Worm (Caenorhabditis elegans) whole organism, midembryonic: ENCODE data around the gene str-52.
"Not testable (repeated sequence)": the region's sequence is repeated elsewhere in the genome, so short reads cannot be mapped to it uniquely, and the experiment has no call there.

Experiments
- T22C8.4 ChIP-seq: fragments of 200-800 bp; sonication (Bioruptor generic); IDR thresholded peaks from 2 replicates; pipeline ENCODE4 v1.3.6; 2022; ENCODE audit warnings: missing genetic modification characterization, missing compliant biosample characterization
- cog-1 ChIP-seq: sonication (generic microtip); optimal IDR thresholded peaks from 2 replicates; lab custom pipeline; 2016; ENCODE audit warnings: missing genetic modification characterization, missing compliant biosample characterization
- flt-1 ChIP-seq: fragments of 200-800 bp; sonication (Bioruptor generic); IDR thresholded peaks from 2 replicates; pipeline ENCODE4 v1.3.6; 2022; ENCODE audit warnings: missing genetic modification characterization, missing compliant biosample characterization
- klf-2 ChIP-seq: fragments of 200-800 bp; sonication (Bioruptor generic); conservative IDR thresholded peaks from 2 replicates; pipeline ENCODE4 v1.3.6; 2022; ENCODE audit warnings: missing genetic modification reagents, missing genetic modification characterization, missing compliant biosample characterization
- med-1 ChIP-seq: sonication (generic microtip); optimal IDR thresholded peaks from 2 replicates; lab custom pipeline; 2017; ENCODE audit warnings: missing genetic modification characterization, mild to moderate bottlenecking, missing compliant biosample characterization, antibody characterized with exemption, missing genetic modification reagents; ENCODE audit not compliant: insufficient read depth
- ref-1 ChIP-seq: fragments of 200-800 bp; sonication (Bioruptor generic); conservative IDR thresholded peaks from 2 replicates; pipeline ENCODE4 v1.3.6; 2022; ENCODE audit warnings: missing genetic modification reagents, missing genetic modification characterization, missing compliant biosample characterization
- tab-1 ChIP-seq: fragments of 200-800 bp; sonication (Bioruptor generic); IDR thresholded peaks from 2 replicates; pipeline ENCODE4 v1.3.6; 2022; ENCODE audit warnings: missing genetic modification characterization, missing compliant biosample characterization
- ztf-23 ChIP-seq: fragments of 200-800 bp; sonication (Bioruptor generic); IDR thresholded peaks from 2 replicates; pipeline ENCODE4 v1.3.6; 2022; ENCODE audit warnings: missing genetic modification reagents, missing genetic modification characterization, missing compliant biosample characterization
- ztf-29 ChIP-seq: fragments of 200-800 bp; sonication (Bioruptor generic); IDR thresholded peaks from 2 replicates; pipeline ENCODE4 v1.3.6; 2022; ENCODE audit warnings: missing genetic modification reagents, missing genetic modification characterization, missing compliant biosample characterization

str-52 gene

DNA sequence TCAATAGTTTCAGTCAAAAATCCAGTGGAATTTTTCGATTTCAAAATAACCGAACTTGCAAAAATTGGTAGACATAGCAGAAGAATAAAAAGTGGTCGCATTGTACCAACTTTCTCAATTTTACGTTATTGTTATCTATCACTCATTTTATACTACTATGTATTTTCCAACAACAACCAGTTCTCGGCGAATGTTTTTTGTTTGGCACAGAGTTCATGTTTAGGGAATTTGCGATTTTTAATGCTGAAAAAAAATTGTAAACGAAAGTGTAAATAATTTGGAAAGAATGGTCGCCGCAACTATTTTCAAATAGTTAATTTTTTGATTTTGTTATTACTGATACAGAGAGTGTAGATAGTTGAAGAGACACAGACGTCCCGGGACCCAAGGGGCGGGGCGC lies 3.5 kb upstream of the str-52 start, which contains the start of gene C45H4.21:
Gene C45H4.21, minus strand, starts transcription at position 101 of the 400 bp plus-strand sequence.
- TF ChIP-seq klf-2 (GFP tag; lab: Robert Waterston, UW) (no peak), ztf-23 (GFP tag; lab: Robert Waterston, UW) (no peak), tab-1 (GFP tag; lab: Robert Waterston, UW) (no peak), ztf-29 (GFP tag; lab: Robert Waterston, UW) (no peak), med-1 (GFP tag; lab: Kevin White, UChicago) (no peak), flt-1 (GFP tag; lab: Robert Waterston, UW) (no peak), T22C8.4 (GFP tag; lab: Robert Waterston, UW) (no peak), cog-1 (tag; lab: Kevin White, UChicago) (no peak), ref-1 (GFP tag; lab: Robert Waterston, UW) (no peak)

DNA sequence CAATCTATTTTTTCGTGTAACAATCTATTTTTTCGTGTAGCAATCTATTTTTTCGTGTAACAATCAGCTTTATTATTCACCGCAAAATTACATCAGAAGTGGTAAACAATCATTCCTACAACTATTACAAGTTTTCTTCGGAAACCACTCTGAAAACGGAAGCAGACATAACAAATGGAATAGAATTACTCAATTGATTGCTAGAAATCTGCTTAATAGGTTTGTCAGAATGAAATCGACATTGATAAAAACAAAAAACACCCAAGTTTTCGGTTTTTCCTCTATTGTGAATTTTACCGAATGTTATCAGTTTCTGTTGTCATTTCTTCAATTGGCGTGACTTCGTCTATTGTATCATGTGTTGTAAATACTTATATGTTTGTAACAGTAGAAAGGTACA lies 851 bp upstream of the str-52 start, which contains the start of gene srbc-20:
Gene srbc-20, plus strand, starts transcription at position 301 of the 400 bp plus-strand sequence.
- TF ChIP-seq T22C8.4 (GFP tag; lab: Robert Waterston, UW) (no peak), ref-1 (GFP tag; lab: Robert Waterston, UW) (no peak), cog-1 (tag; lab: Kevin White, UChicago) (no peak), ztf-29 (GFP tag; lab: Robert Waterston, UW) (no peak), flt-1 (GFP tag; lab: Robert Waterston, UW) (no peak), med-1 (GFP tag; lab: Kevin White, UChicago) (no peak), klf-2 (GFP tag; lab: Robert Waterston, UW) (no peak), tab-1 (GFP tag; lab: Robert Waterston, UW) (no peak), ztf-23 (GFP tag; lab: Robert Waterston, UW) (no peak)

DNA sequence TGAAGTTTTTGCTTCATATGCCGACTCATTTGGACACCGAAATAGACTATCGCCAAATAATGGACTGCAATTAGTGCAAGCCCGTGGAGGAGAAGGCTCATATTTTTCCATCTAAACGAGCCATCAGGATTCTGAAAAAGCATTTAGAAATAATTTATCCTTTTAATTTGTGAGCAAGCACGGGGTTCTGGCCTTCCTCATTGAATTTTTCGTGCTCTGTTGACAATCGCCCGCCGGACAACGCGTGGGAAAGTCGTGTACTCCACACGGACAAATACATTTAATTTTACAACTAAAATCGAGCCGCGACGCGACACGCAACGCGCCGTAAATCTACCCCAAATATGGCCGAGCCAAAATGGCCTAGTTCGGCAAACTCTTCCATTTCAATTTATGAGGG lies 1.5 kb downstream of the str-52 start, which contains the start of gene F22F7.12:
Gene F22F7.12, minus strand, starts transcription at position 101 of the 400 bp plus-strand sequence.
- not testable (repeated sequence) for TF ChIP-seq cog-1 (tag; lab: Kevin White, UChicago); ztf-29 (GFP tag; lab: Robert Waterston, UW); klf-2 (GFP tag; lab: Robert Waterston, UW)

DNA sequence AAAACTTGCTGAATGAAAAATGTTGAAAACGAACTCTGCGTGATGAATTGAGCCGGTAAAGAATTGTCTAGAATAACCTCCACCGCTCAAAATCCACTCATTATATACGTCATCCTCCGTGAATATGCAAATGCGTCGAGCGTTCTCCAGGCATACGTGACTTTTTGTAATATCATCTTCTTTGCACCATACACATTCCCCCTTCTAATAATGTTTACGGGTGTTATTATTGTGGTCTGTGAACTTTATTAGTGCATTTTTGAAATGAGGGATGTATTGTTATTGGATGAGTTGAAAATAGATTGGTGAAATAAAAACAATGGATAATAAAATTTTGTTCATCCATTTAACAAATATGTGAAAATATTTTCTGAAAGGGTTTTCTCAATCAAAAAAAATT lies 6.0 kb downstream of the str-52 start, which contains the start of gene F22F7.7:
Gene F22F7.7, minus strand, starts transcription at position 125 of the 400 bp plus-strand sequence.
- no peak for TF ChIP-seq flt-1 (GFP tag; lab: Robert Waterston, UW)
- no peak for TF ChIP-seq med-1 (GFP tag; lab: Kevin White, UChicago)

DNA sequence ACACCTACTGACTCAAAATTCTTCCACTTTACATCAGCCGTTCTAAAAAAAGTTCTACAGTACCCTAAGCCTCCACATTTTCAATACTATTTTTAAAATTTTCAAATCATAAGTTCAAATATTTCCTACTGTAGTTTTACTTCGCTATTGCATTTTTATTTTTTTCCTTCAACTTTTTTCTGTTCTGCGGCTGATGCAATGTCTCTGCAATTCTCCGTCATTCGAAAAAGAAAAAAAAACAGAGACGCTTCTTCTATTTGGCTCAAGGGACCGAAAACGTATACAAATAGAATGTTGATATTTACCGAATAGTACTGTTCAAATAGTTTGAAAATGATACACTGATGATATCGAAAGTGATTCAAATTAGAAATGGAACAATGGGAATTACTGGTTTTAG lies 7.7 kb downstream of the str-52 start:
- TF ChIP-seq T22C8.4 (GFP tag; lab: Robert Waterston, UW) (no peak), klf-2 (GFP tag; lab: Robert Waterston, UW) (no peak), med-1 (GFP tag; lab: Kevin White, UChicago) (no peak), ztf-23 (GFP tag; lab: Robert Waterston, UW) (no peak), flt-1 (GFP tag; lab: Robert Waterston, UW) (no peak), ztf-29 (GFP tag; lab: Robert Waterston, UW) (no peak), ref-1 (GFP tag; lab: Robert Waterston, UW) (no peak), tab-1 (GFP tag; lab: Robert Waterston, UW) (no peak), cog-1 (tag; lab: Kevin White, UChicago) (no peak)

DNA sequence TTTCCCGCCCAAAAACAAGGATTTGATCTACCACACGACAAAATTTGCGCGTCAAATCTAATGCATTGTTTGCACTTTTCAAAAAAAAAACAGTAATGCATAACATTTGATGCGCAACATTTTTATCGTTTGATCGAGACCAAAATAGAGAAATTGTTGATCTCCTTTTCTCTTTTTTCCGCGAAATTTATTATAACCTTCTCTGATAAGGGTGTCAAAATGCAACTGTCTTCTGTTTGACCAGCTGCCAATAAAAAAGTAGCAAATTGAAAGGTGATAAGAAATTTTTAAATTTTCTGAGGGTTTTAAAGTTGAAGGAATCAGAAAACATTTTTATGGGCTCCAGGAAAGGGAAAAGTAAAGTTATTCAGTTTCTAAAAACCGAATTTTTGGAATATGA lies 8.9 kb downstream of the str-52 start:
- no peak for TF ChIP-seq tab-1 (GFP tag; lab: Robert Waterston, UW)
- TF ChIP-seq cog-1 (tag; lab: Kevin White, UChicago): no peak
- no peak for TF ChIP-seq ztf-23 (GFP tag; lab: Robert Waterston, UW)
- TF ChIP-seq klf-2 (GFP tag; lab: Robert Waterston, UW): no peak
- no peak for TF ChIP-seq T22C8.4 (GFP tag; lab: Robert Waterston, UW)
- TF ChIP-seq ztf-29 (GFP tag; lab: Robert Waterston, UW): no peak
- TF ChIP-seq ref-1 (GFP tag; lab: Robert Waterston, UW): no peak
- no peak for TF ChIP-seq flt-1 (GFP tag; lab: Robert Waterston, UW)
- no peak for TF ChIP-seq med-1 (GFP tag; lab: Kevin White, UChicago)

DNA sequence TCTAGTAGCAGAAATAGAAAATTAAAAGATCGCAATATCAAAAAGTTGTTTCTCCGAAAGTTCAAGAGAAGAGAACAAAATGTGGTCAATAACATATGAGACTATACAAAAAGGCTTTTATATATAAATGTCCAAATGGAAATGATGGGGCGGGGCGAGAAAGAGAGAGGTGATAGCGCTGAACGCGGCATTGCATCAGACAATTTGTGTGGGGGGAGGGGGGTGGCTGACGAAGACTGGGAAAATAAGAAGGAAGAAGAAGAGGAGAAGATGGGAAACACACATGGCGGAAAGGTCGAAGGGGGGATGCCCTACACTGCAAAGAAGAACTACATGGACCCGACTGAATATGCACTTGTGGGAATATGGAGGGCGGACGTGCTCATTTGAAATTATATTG lies 10.6 kb downstream of the str-52 start:
- TF ChIP-seq ref-1 (GFP tag; lab: Robert Waterston, UW) (no peak), cog-1 (tag; lab: Kevin White, UChicago) (no peak), T22C8.4 (GFP tag; lab: Robert Waterston, UW) (no peak), tab-1 (GFP tag; lab: Robert Waterston, UW) (no peak), ztf-29 (GFP tag; lab: Robert Waterston, UW) (no peak), med-1 (GFP tag; lab: Kevin White, UChicago) (no peak), ztf-23 (GFP tag; lab: Robert Waterston, UW) (no peak), klf-2 (GFP tag; lab: Robert Waterston, UW) (no peak), flt-1 (GFP tag; lab: Robert Waterston, UW) (no peak)

DNA sequence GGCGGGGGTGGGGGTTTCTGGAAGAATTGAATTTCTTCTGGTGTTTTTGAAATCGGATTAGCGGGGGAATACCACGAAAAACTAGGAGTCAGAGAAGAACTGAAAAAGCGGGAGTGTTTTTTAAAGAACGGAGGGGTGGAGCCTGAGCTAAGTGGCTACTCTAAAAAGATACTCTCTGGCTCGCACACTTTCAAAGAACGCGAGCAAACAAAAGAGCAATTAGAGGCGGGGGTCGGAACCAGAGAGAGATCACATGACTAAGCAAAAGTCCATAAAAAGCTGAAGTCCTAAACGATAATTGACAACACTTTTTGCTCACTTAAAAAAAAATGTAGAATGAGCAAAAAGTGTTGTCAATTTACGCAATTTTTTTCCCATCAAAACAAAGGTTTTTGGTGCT lies 11.6 kb downstream of the str-52 start:
- TF ChIP-seq ztf-29 (GFP tag; lab: Robert Waterston, UW) (no peak), tab-1 (GFP tag; lab: Robert Waterston, UW) (no peak), med-1 (GFP tag; lab: Kevin White, UChicago) (no peak), T22C8.4 (GFP tag; lab: Robert Waterston, UW) (no peak), flt-1 (GFP tag; lab: Robert Waterston, UW) (no peak)

DNA sequence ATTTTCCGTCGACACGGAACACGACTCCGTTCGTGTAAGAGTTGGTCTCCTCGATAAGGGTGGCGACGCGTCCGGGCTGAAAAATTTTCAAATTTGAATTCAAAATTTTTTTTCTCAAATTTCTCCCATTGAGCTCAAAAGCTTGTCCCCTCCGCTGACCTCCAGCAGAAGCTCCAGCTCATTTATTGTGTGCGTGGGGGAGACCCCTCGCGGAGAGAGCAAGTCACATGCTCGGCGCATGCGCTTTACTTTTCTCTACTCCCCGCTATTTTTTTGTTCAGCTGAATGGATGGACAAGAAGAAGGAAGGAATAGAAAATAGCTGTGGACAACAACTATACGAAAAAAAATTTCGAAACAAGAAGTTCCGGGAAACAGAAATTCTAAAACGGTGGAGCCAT lies 12.4 kb downstream of the str-52 start:
- TF ChIP-seq ztf-29 (GFP tag; lab: Robert Waterston, UW): no peak
- no peak for TF ChIP-seq ztf-23 (GFP tag; lab: Robert Waterston, UW)
- TF ChIP-seq T22C8.4 (GFP tag; lab: Robert Waterston, UW): no peak
- no peak for TF ChIP-seq tab-1 (GFP tag; lab: Robert Waterston, UW)
- no peak for TF ChIP-seq flt-1 (GFP tag; lab: Robert Waterston, UW)
- no peak for TF ChIP-seq klf-2 (GFP tag; lab: Robert Waterston, UW)
- no peak for TF ChIP-seq cog-1 (tag; lab: Kevin White, UChicago)
- TF ChIP-seq med-1 (GFP tag; lab: Kevin White, UChicago): no peak
- TF ChIP-seq ref-1 (GFP tag; lab: Robert Waterston, UW): no peak
